Fruit fly (Drosophila melanogaster) whole organism, wandering third instar larva: ENCODE results near the gene Cdc14.

Experiments
- Abd-B ChIP-seq: fragments of >200 bp; optimal IDR thresholded peaks from 2 replicates; lab custom pipeline; 2017; ENCODE audit warnings: missing biosample characterization, missing genetic modification characterization
- CG32264 ChIP-seq: fragments of 200-800 bp; sonication (Bioruptor generic); optimal IDR thresholded peaks from 2 replicates; lab custom pipeline; 2016; ENCODE audit warnings: missing biosample characterization, missing genetic modification characterization
- Dfd ChIP-seq: fragments of >200 bp; optimal IDR thresholded peaks from 2 replicates; lab custom pipeline; 2017; ENCODE audit warnings: missing biosample characterization, missing genetic modification characterization
- Dif ChIP-seq: fragments of 200-275, 200-300 bp; sonication (Bioruptor generic); optimal IDR thresholded peaks from 2 replicates; lab custom pipeline; 2018; ENCODE audit warnings: missing biosample characterization, missing genetic modification characterization; ENCODE audit not compliant: partially characterized antibody
- Vsx2 ChIP-seq: fragments of 200-300, 225-300 bp; sonication (Bioruptor generic); optimal IDR thresholded peaks from 2 replicates; lab custom pipeline; 2018; ENCODE audit warnings: missing biosample characterization, missing genetic modification characterization; ENCODE audit not compliant: partially characterized antibody
- br ChIP-seq: fragments of 200-800 bp; sonication (Bioruptor generic); optimal IDR thresholded peaks from 2 replicates; lab custom pipeline; 2016; ENCODE audit warnings: missing biosample characterization, missing genetic modification characterization
- brk ChIP-seq: fragments of 200-800 bp; sonication (Bioruptor generic); optimal IDR thresholded peaks from 2 replicates; lab custom pipeline; 2016; ENCODE audit warnings: missing biosample characterization, mild to moderate bottlenecking, missing genetic modification characterization
- dl ChIP-seq, 2 experiments: fragments of 175-275, 200-275 bp in 1 of 2; fragments of 200-275 bp in 1 of 2; sonication (Bioruptor generic); optimal IDR thresholded peaks; lab custom pipeline; 2018; ENCODE audit warnings: mild to moderate bottlenecking in 2 of 2, missing biosample characterization in 2 of 2, missing genetic modification characterization in 2 of 2, moderate library complexity in 2 of 2; ENCODE audit not compliant: partially characterized antibody in 2 of 2, insufficient read depth in 1 of 2
- ey ChIP-seq: fragments of 200-800 bp; sonication (Bioruptor generic); optimal IDR thresholded peaks from 2 replicates; lab custom pipeline; 2016; ENCODE audit warnings: missing biosample characterization, missing genetic modification characterization
- foxo ChIP-seq, 2 experiments: fragments of 200-800 bp; sonication (Bioruptor generic); optimal IDR thresholded peaks; 2 replicates in 1 of 2; 3 replicates in 1 of 2; lab custom pipeline; 2016 to 2017; ENCODE audit warnings: missing biosample characterization in 2 of 2, missing genetic modification characterization in 2 of 2
- h ChIP-seq: fragments of 200-800 bp; sonication (Bioruptor generic); optimal IDR thresholded peaks from 3 replicates; lab custom pipeline; 2016; ENCODE audit warnings: missing biosample characterization, mild to moderate bottlenecking, missing genetic modification characterization
- pan ChIP-seq: fragments of >200 bp; optimal IDR thresholded peaks from 2 replicates; lab custom pipeline; 2017
- sage ChIP-seq: fragments of 200-800 bp; sonication (Bioruptor generic); optimal IDR thresholded peaks from 2 replicates; lab custom pipeline; 2016; ENCODE audit warnings: missing biosample characterization, mild to moderate bottlenecking, missing genetic modification characterization
- sv ChIP-seq: fragments of 200-800 bp; sonication (Bioruptor generic); optimal IDR thresholded peaks from 3 replicates; lab custom pipeline; 2016; ENCODE audit warnings: missing biosample characterization, missing genetic modification characterization

DNA sequence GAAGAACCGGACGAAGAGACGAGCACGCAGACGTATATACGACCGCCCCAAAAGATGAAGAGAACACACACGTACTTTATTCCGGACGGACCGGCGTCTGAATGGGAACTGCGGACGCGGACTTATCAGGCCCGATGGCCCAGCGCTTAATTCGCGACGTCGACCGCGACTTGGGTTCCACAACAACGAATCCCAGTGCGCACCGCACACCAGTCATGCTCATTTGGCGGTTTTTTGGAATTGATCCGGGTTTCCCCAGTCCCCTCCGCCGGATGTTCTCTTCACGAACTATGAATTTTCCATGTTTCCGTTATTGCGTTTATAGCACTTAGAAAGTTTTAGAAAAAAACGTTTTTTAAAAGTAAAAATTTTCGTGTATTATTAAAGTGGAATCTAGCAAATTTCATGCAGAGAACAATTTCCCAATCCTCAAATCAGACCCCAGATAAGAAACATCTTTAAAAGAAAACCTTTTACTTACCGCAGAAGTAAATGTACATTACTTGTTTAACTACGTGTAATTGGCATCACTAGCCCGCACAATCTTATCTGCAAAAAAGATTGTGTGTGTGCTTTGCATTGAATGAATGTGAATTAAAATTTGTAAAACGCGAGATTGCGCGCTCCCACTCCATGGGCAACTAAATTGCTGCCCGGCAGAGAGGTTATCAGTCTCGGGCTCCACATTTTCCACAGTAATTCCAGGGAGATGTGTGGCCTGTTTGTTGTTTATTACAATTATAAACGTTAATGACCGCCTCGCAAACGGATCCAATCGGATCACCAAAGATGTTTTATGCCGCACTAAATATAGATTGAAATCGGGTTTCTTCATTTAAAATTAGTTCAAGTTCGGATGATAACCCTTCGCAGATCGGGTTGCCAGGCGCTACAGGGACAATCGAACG lies 19.8 kb downstream of the Cdc14 start, which contains the start of gene CG7149:
- TF ChIP-seq sv (GFP tag; lab: Kevin White, UChicago) (no peak), Abd-B (GFP tag; lab: Kevin White, UChicago) (no peak), pan (lab: Kevin White, UChicago) (no peak), sage (GFP tag; lab: Kevin White, UChicago) (no peak), Dif (GFP tag; lab: Kevin White, UChicago) (peak; percentile 78), dl (GFP tag; optimal IDR thresholded peaks at IDR 0.05; lab: Kevin White, UChicago; ENCODE audit: insufficient read depth in 1 of 2, partially characterized antibody in 2 of 2) (peak; percentile 46 to 68), Vsx2 (GFP tag; lab: Kevin White, UChicago) (no peak), br (GFP tag; lab: Kevin White, UChicago) (peak; percentile 56), CG32264 (GFP tag; lab: Kevin White, UChicago) (no peak), Dfd (GFP tag; lab: Kevin White, UChicago) (no peak), h (GFP tag; lab: Kevin White, UChicago) (peak; percentile 36), foxo (GFP tag; optimal IDR thresholded peaks at IDR 0.05; lab: Kevin White, UChicago) (peak in 1 of 2 experiments; percentile 42), ey (no peak), brk (GFP tag; lab: Kevin White, UChicago) (no peak)
